Worm (Caenorhabditis elegans): ENCODE data around the gene cal-1.
A peak's percentile ranks its signal among the peaks of the same experiment; 100 is the strongest.

cal-1 gene

ce11 chrV:12491070-12491643 is 25.9 kb downstream of the cal-1 start:
- TF ChIP-seq lin-15B (tag; optimal IDR thresholded peaks at IDR 0.05) (no peak), cey-2 (tag; optimal IDR thresholded peaks at IDR 0.05; ENCODE audit: borderline replicate concordance, insufficient read depth) (no peak), ceh-28 (tag; optimal IDR thresholded peaks at IDR 0.05) (no peak), Y75B8A.6 (GFP tag; IDR thresholded peaks at IDR 0.05) (no peak), jun-1 (tag; optimal IDR thresholded peaks at IDR 0.05) (no peak), mdl-1 (tag; optimal IDR thresholded peaks at IDR 0.05) (peak; percentile 31 to 47), pha-4 (GFP tag; IDR thresholded peaks at IDR 0.05) (peak; percentile 60; the same call in 1 of the 2 replicates), pha-4 (tag; optimal IDR thresholded peaks at IDR 0.05) (no peak), ZK337.2 (GFP tag; IDR thresholded peaks at IDR 0.05) (0 out of 2 replicates have a peak, but pooled peaks have one; percentile 3), tag-97 (GFP tag; IDR thresholded peaks at IDR 0.05) (no peak), mdt-29 (GFP tag; IDR thresholded peaks at IDR 0.05) (peak; percentile 58; the same call in 1 of the 2 replicates), tra-1 (GFP tag; IDR thresholded peaks at IDR 0.05) (peak; percentile 55; the same call in 1 of the 2 replicates), lin-29 (GFP tag; IDR thresholded peaks at IDR 0.05) (no peak), Y5F2A.4 (GFP tag; optimal IDR thresholded peaks at IDR 0.05) (no peak), F44E2.7 (GFP tag; IDR thresholded peaks at IDR 0.05) (no peak), dve-1 (tag; optimal IDR thresholded peaks at IDR 0.05; ENCODE audit: insufficient read depth) (peak; percentile 92), snpc-1.2 (GFP tag; IDR thresholded peaks at IDR 0.05) (peak; percentile 90), spr-1 (tag; optimal IDR thresholded peaks at IDR 0.05) (peak; percentile 79), nhr-76 (tag; optimal IDR thresholded peaks at IDR 0.05) (no peak), zip-11 (GFP tag; IDR thresholded peaks at IDR 0.05) (0 out of 2 replicates have a peak, but pooled peaks have one; percentile 43), spr-3 (GFP tag; optimal IDR thresholded peaks at IDR 0.05) (peak; percentile 5), daf-19 (GFP tag; conservative IDR thresholded peaks at IDR 0.05) (no peak), nhr-41 (GFP tag; IDR thresholded peaks at IDR 0.05) (peak; percentile 72; the same call in 1 of the 2 replicates), lir-3 (tag; optimal IDR thresholded peaks at IDR 0.05) (no peak), ztf-11 (tag; optimal IDR thresholded peaks at IDR 0.05) (no peak), dmd-8 (GFP tag; IDR thresholded peaks at IDR 0.05) (0 out of 2 replicates have a peak, but pooled peaks have one; percentile 29), F10B5.3 (tag; optimal IDR thresholded peaks at IDR 0.05) (peak; percentile 77), nhr-102 (tag; optimal IDR thresholded peaks at IDR 0.05) (peak; percentile 85), vab-7 (GFP tag; IDR thresholded peaks at IDR 0.05) (no peak), lin-39 (tag; optimal IDR thresholded peaks at IDR 0.05) (no peak), hif-1 (tag; optimal IDR thresholded peaks at IDR 0.05) (no peak), dpl-1 (GFP tag; optimal IDR thresholded peaks at IDR 0.05) (peak; percentile 28), nhr-28 (tag; optimal IDR thresholded peaks at IDR 0.05) (peak; percentile 30), sdz-12 (GFP tag; optimal IDR thresholded peaks at IDR 0.05) (no peak), lin-13 (GFP tag; optimal IDR thresholded peaks at IDR 0.05) (peak; percentile 74), daf-8 (GFP tag; IDR thresholded peaks at IDR 0.05) (no peak), F26F4.8 (GFP tag; conservative IDR thresholded peaks at IDR 0.05) (no peak), lin-38 (GFP tag; IDR thresholded peaks at IDR 0.05) (peak; percentile 68), ceh-62 (tag; optimal IDR thresholded peaks at IDR 0.05) (no peak), skn-1 (tag; optimal IDR thresholded peaks at IDR 0.05) (no peak), ceh-20 (GFP tag; IDR thresholded peaks at IDR 0.05) (no peak), ceh-82 (tag; optimal IDR thresholded peaks at IDR 0.05) (no peak), pqm-1 (tag; optimal IDR thresholded peaks at IDR 0.05) (peak; percentile 39), nhr-11 (tag; optimal IDR thresholded peaks at IDR 0.05) (no peak), lsy-2 (tag; optimal IDR thresholded peaks at IDR 0.05) (peak in 1 of 2 experiments; percentile 68), dmd-9 (GFP tag; IDR thresholded peaks at IDR 0.05) (no peak), zag-1 (tag; optimal IDR thresholded peaks at IDR 0.05) (no peak), unc-130 (GFP tag; optimal IDR thresholded peaks at IDR 0.05) (peak; percentile 65), ama-1 (optimal IDR thresholded peaks at IDR 0.05) (peak; percentile 68), aly-2 (tag; optimal IDR thresholded peaks at IDR 0.05) (no peak), egl-27 (tag; optimal IDR thresholded peaks at IDR 0.05) (no peak)

All from whole organism, L4 larva.